Fruit fly (Drosophila melanogaster): ENCODE data around the gene Hex-A.

DNA sequence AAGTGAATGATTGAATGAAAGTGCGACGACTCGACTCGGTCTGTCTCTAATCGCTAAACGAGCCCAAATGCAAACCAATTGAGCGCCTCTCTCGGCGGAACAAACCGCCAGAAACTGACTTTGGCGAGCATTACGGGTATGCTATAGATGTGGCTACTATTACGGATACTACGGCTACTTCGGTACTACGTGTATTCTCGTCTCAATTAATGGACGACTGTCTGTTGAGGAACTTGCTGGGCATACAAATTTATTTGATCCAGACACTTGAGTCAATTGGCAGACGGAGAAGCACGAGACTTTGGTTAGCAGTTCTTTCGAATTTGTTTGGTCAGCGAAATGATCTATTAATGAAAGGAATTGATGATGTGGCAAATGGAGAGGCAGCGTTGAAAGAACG is 9.0 kb downstream of the Hex-A start:
- TF ChIP-seq eyg (GFP tag; optimal IDR thresholded peaks at IDR 0.05): no peak
- no peak for TF ChIP-seq nerfin-1 (tag; optimal IDR thresholded peaks at IDR 0.05)
- no peak for TF ChIP-seq NC2β (GFP tag; optimal IDR thresholded peaks at IDR 0.05)
- no peak for TF ChIP-seq Abd-B (GFP tag; optimal IDR thresholded peaks at IDR 0.05)
- no peak for TF ChIP-seq CG6765 (GFP tag; optimal IDR thresholded peaks at IDR 0.05)
- TF ChIP-seq fd3F (GFP tag; optimal IDR thresholded peaks at IDR 0.05): no peak
- TF ChIP-seq danr (GFP tag; IDR thresholded peaks at IDR 0.05): no peak
- no peak for TF ChIP-seq HmgZ (tag; optimal IDR thresholded peaks at IDR 0.05)
- no peak for TF ChIP-seq HHEX (GFP tag; optimal IDR thresholded peaks at IDR 0.05)
- TF ChIP-seq chn (GFP tag; optimal IDR thresholded peaks at IDR 0.05): no peak
- TF ChIP-seq CG15514 (GFP tag; optimal IDR thresholded peaks at IDR 0.05): no peak
- no peak for TF ChIP-seq CG1529 (GFP tag; optimal IDR thresholded peaks at IDR 0.05)
- TF ChIP-seq CG12299 (tag; optimal IDR thresholded peaks at IDR 0.05): no peak

All from whole organism, embryonic.